Worm (Caenorhabditis elegans) whole organism, mixed stage, embryonic: ENCODE measurements around the gene K02D10.3.

Experiments used
- M03D4.4 ChIP-seq: sonication (generic microtip); optimal IDR thresholded peaks from 2 replicates; lab custom pipeline; 2017; ENCODE audit warnings: mild to moderate bottlenecking, missing genetic modification characterization, missing compliant biosample characterization
- bed-3 ChIP-seq: fragments of 200-800 bp; sonication (Bioruptor generic); optimal IDR thresholded peaks from 3 replicates; lab custom pipeline; 2018; ENCODE audit warnings: mild to moderate bottlenecking, missing genetic modification characterization, moderate library complexity, missing compliant biosample characterization
- blmp-1 ChIP-seq: fragments of 150-350 bp; optimal IDR thresholded peaks from 2 replicates; lab custom pipeline; 2014; ENCODE audit warnings: missing biosample characterization, missing genetic modification characterization
- ceh-39 ChIP-seq: fragments of 150-350 bp; optimal IDR thresholded peaks from 2 replicates; lab custom pipeline; 2014; ENCODE audit warnings: missing biosample characterization, missing genetic modification characterization
- ceh-43 ChIP-seq: fragments of 200-800 bp; sonication (Bioruptor generic); optimal IDR thresholded peaks from 2 replicates; lab custom pipeline; 2018; ENCODE audit warnings: mild to moderate bottlenecking, missing genetic modification characterization, moderate library complexity, missing compliant biosample characterization
- ces-1 ChIP-seq: fragments of 150-350 bp; optimal IDR thresholded peaks from 2 replicates; lab custom pipeline; 2014; ENCODE audit warnings: missing biosample characterization, missing genetic modification reagents, missing genetic modification characterization
- drap-1 ChIP-seq: fragments of 200-800 bp; sonication (Bioruptor generic); optimal IDR thresholded peaks from 3 replicates; lab custom pipeline; 2018; ENCODE audit warnings: mild to moderate bottlenecking, missing genetic modification characterization, missing compliant biosample characterization
- flh-1 ChIP-seq: fragments of 200-800 bp; sonication (Bioruptor generic); optimal IDR thresholded peaks from 2 replicates; lab custom pipeline; 2018; ENCODE audit warnings: mild to moderate bottlenecking, missing genetic modification characterization, moderate library complexity, missing compliant biosample characterization
- hlh-1 ChIP-seq: fragments of 150-350 bp; optimal IDR thresholded peaks from 2 replicates; lab custom pipeline; 2014; ENCODE audit warnings: missing biosample characterization, missing genetic modification reagents, missing genetic modification characterization
- lin-13 ChIP-seq: fragments of 150-350 bp; optimal IDR thresholded peaks from 2 replicates; lab custom pipeline; 2014; ENCODE audit warnings: missing biosample characterization, missing genetic modification characterization
- lsy-2 ChIP-seq: fragments of 150-350 bp; optimal IDR thresholded peaks from 2 replicates; lab custom pipeline; 2014; ENCODE audit warnings: missing biosample characterization, missing genetic modification characterization
- mab-5 ChIP-seq: fragments of 150-350 bp; optimal IDR thresholded peaks from 2 replicates; lab custom pipeline; 2014; ENCODE audit warnings: missing biosample characterization, missing genetic modification characterization
- mep-1 ChIP-seq: fragments of 150-350 bp; optimal IDR thresholded peaks from 2 replicates; lab custom pipeline; 2017; ENCODE audit warnings: missing biosample characterization, missing genetic modification reagents, missing genetic modification characterization, inconsistent platforms
- mls-2 ChIP-seq: sonication (generic microtip); optimal IDR thresholded peaks from 2 replicates; lab custom pipeline; 2016; ENCODE audit warnings: mild to moderate bottlenecking, missing genetic modification characterization, moderate library complexity, missing compliant biosample characterization
- nhr-12 ChIP-seq: fragments of 150-350 bp; optimal IDR thresholded peaks from 2 replicates; lab custom pipeline; 2014; ENCODE audit warnings: missing biosample characterization, missing genetic modification characterization
- nhr-237 ChIP-seq: fragments of 150-350 bp; optimal IDR thresholded peaks from 2 replicates; lab custom pipeline; 2014; ENCODE audit warnings: missing biosample characterization, missing genetic modification characterization
- nhr-76 ChIP-seq: sonication (generic microtip); optimal IDR thresholded peaks from 2 replicates; lab custom pipeline; 2017; ENCODE audit warnings: missing biosample characterization, missing genetic modification characterization
- pha-4 ChIP-seq: fragments of 150-350 bp; optimal IDR thresholded peaks from 2 replicates; lab custom pipeline; 2018; ENCODE audit warnings: missing biosample characterization, missing genetic modification reagents, missing genetic modification characterization
- sem-2 ChIP-seq: fragments of 200-800 bp; sonication (Bioruptor generic); optimal IDR thresholded peaks from 2 replicates; lab custom pipeline; 2018; ENCODE audit warnings: mild to moderate bottlenecking, missing genetic modification characterization, missing compliant biosample characterization
- sptf-1 ChIP-seq: sonication (generic microtip); optimal IDR thresholded peaks from 2 replicates; lab custom pipeline; 2017; ENCODE audit warnings: mild to moderate bottlenecking, missing genetic modification characterization, moderate library complexity, missing compliant biosample characterization
- tbx-8 ChIP-seq: fragments of 200-800 bp; sonication (Bioruptor generic); optimal IDR thresholded peaks from 2 replicates; lab custom pipeline; 2018; ENCODE audit warnings: mild to moderate bottlenecking, missing genetic modification characterization, moderate library complexity, missing compliant biosample characterization
- unc-120 ChIP-seq: sonication (generic microtip); optimal IDR thresholded peaks from 2 replicates; lab custom pipeline; 2017; ENCODE audit warnings: missing genetic modification characterization, missing compliant biosample characterization; ENCODE audit not compliant: poor library complexity, severe bottlenecking
- unc-39 ChIP-seq: fragments of 150-350 bp; optimal IDR thresholded peaks from 2 replicates; lab custom pipeline; 2014; ENCODE audit warnings: missing biosample characterization, missing genetic modification characterization
- unc-62 ChIP-seq: fragments of 150-350 bp; optimal IDR thresholded peaks from 2 replicates; lab custom pipeline; 2014; ENCODE audit warnings: missing biosample characterization, missing genetic modification reagents, missing genetic modification characterization
- zip-8 ChIP-seq: fragments of 150-350 bp; optimal IDR thresholded peaks from 2 replicates; lab custom pipeline; 2014; ENCODE audit warnings: missing biosample characterization, missing genetic modification characterization

The K02D10.3 gene

DNA sequence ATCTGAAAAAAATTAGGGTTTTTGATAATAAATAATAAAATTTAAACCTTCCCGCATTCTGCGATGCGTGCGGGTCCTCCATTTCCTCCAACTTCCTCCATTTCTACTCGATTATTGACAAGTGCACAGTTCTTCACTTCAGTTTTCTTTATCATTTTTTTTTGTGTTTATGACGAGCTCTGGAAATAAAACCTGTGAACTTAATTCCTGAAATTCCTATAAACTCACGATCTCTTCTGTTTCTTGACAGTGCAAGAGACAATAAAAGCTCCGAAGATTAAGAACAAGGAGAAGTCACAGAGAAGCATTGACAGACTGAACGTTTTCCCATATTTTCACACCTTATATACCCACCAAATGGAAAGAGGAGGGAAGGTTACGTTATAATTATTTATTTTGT, at the start of gene K02D10.3:
TSS of gene K02D10.3 (minus strand) at position 101 of the 400 bp plus-strand sequence.
- no peak for TF ChIP-seq mls-2
- no peak for TF ChIP-seq drap-1 (GFP tag; lab: Kevin White, UChicago)
- no peak for TF ChIP-seq unc-39 (tag; lab: Kevin White, UChicago)
- no peak for TF ChIP-seq mab-5 (tag; lab: Kevin White, UChicago)
- no peak for TF ChIP-seq pha-4 (tag; lab: Kevin White, UChicago)
- TF ChIP-seq mep-1 (tag; lab: Kevin White, UChicago): no peak
- TF ChIP-seq tbx-8 (GFP tag; lab: Kevin White, UChicago): no peak
- TF ChIP-seq bed-3 (GFP tag; lab: Kevin White, UChicago): no peak
- TF ChIP-seq sem-2 (GFP tag; lab: Kevin White, UChicago): no peak
- no peak for TF ChIP-seq sptf-1 (tag; lab: Kevin White, UChicago)
- no peak for TF ChIP-seq nhr-12 (tag; lab: Kevin White, UChicago)
- TF ChIP-seq nhr-76 (tag; lab: Kevin White, UChicago): no peak
- no peak for TF ChIP-seq flh-1 (GFP tag; lab: Kevin White, UChicago)
- no peak for TF ChIP-seq nhr-237 (tag; lab: Kevin White, UChicago)

DNA sequence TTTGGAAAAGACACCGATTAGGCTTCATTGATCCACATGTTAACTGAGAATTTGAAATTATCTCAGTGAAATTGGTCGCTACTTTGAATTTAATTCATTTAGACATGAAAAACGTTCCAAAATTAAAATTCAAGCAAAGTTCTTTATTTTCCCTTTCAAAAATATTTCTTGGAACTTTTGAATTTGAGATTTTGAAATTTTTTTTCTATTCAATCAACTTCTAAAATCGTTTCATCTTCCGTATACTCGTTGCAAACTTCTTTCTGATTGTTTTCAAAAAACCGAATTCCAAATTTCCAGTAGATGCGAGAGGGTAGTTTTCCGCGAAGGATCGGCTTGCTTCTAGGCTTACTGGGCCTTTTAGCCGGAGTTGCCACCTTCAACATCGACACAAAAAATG, 46.8 kb upstream of the K02D10.3 start, which contains the start of gene pat-2:
TSS of gene pat-2 (plus strand) at position 301 of the 400 bp plus-strand sequence.
- TF ChIP-seq nhr-76 (tag; lab: Kevin White, UChicago): no peak
- no peak for TF ChIP-seq drap-1 (GFP tag; lab: Kevin White, UChicago)
- TF ChIP-seq mep-1 (tag; lab: Kevin White, UChicago): no peak
- no peak for TF ChIP-seq pha-4 (tag; lab: Kevin White, UChicago)
- TF ChIP-seq ceh-43 (GFP tag; lab: Kevin White, UChicago): no peak
- no peak for TF ChIP-seq sem-2 (GFP tag; lab: Kevin White, UChicago)
- TF ChIP-seq M03D4.4 (tag; lab: Kevin White, UChicago): no peak
- TF ChIP-seq hlh-1 (tag; lab: Kevin White, UChicago): no peak
- TF ChIP-seq, all 35 proteins: peak for 0

DNA sequence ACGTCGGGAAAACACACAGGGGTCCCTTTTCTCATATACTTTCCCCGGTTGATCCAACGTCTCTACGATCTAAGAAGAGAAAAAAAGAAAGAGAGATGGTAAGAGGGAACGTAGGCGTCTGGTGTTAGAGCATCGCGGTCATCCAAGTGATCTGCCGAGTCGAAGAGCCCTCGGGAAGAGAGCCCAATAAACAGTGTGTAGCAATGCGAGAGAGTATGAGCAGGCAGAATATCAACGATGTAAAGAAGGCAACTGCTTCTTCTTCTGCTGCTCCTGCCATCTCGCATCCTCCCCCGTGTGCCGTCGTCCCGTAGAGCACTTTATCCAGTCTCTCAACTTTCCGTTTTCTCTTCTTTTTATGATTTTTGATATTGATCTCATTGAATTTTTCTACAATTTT, 43.9 kb upstream of the K02D10.3 start:
- no peak for TF ChIP-seq lin-13 (tag; lab: Kevin White, UChicago)
- TF ChIP-seq unc-120 (tag; lab: Kevin White, UChicago): peak; percentile 74
- peak; percentile 37 for TF ChIP-seq unc-62 (GFP tag; lab: Kevin White, UChicago)
- peak; percentile 90 for TF ChIP-seq hlh-1 (tag; lab: Kevin White, UChicago)
- TF ChIP-seq, all 35 proteins: peak for 3

DNA sequence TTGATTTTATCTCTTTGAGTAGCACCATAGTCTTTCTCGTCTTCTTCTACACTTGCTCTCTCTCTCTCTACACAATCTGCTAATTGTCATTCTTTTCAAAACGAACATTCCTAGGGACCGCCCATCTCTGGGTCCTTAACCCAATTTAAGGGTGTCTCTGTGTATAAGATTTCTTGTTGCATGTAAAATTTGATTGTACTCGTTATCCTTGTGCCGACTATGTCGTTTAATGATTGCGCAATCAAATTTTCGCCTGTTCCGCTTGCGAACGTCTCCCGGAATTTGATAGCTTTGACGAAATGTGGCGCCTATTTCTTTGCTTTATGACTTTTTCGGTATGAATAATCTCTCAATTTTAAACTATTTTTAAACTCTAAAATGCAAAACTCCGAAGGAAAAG, 39.4 kb upstream of the K02D10.3 start:
- TF ChIP-seq zip-8 (tag; lab: Kevin White, UChicago) (peak; percentile 76), ces-1 (peak; percentile 98), nhr-76 (tag; lab: Kevin White, UChicago) (no peak)

ce11 chrIII:8809245-8809971, 37.7 kb upstream of the K02D10.3 start, which contains the start of gene prx-19:
TSS of gene prx-19 (minus strand) at chrIII:8809295.
- peak; percentile 63 for TF ChIP-seq nhr-237 (tag; lab: Kevin White, UChicago)
- TF ChIP-seq pha-4 (tag; lab: Kevin White, UChicago): peak; percentile 62
- TF ChIP-seq mls-2: no peak
- no peak for TF ChIP-seq blmp-1 (tag; lab: Kevin White, UChicago)
- TF ChIP-seq unc-62 (GFP tag; lab: Kevin White, UChicago): no peak
- peak; percentile 66 for TF ChIP-seq lsy-2 (tag; lab: Kevin White, UChicago)
- peak; percentile 88 for TF ChIP-seq ces-1
- TF ChIP-seq bed-3 (GFP tag; lab: Kevin White, UChicago): no peak
- peak; percentile 77 for TF ChIP-seq mep-1 (tag; lab: Kevin White, UChicago)
- no peak for TF ChIP-seq drap-1 (GFP tag; lab: Kevin White, UChicago)
- TF ChIP-seq hlh-1 (tag; lab: Kevin White, UChicago): peak; percentile 98
- TF ChIP-seq ceh-43 (GFP tag; lab: Kevin White, UChicago): no peak
- TF ChIP-seq, all 35 proteins: peak for 6

- TF ChIP-seq ceh-39 (tag; lab: Kevin White, UChicago): no peak
- TF ChIP-seq, all 35 proteins: peak for 0
These were observed 35.5 kb upstream of the K02D10.3 start, which contains the start of gene F54F2.7 for ce11 chrIII:8807246-8807645. TSS of gene F54F2.7 (minus strand) at chrIII:8807346.
